Fruit fly (Drosophila melanogaster): ENCODE results near the gene Tim9a.

Gene Tim9a

DNA sequence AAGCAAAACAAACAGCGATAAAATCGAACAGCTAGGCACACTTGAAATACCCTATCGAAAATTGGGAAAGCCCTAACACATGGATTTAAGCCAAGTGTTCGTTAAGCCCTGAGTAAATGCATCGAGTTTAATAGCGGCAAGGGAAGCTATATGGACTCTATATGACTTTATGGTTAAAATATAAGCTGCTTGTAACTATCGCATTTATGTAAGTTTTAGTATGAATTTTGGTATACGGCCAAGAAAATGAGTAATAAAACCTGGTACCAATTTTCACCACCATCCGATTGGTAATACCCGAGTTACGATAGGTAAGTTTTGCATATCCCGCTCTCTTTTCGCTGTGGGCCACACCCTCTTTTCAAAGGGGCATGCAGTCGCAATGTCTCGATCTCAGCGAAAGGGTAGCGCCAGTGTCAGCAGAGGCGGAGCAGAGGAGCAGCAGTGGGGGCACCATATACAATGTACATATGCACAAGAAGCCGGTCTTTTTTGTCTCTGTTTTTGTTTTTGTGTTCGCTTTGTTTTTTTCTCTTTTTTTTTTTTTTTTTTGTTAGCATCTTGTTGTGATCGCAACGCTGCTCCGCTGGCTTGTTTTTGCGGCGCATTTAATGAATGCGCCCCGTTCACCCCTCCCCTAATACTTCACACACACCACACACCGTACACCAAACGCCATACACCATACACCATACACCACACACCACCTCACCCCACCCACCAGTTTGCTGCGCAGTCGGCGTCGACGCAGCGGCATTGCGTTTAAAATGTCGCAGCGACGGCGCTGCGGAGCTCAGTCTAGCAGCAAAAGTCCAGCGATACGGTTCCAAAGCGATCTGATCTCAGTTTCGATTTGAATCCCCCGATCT is 19.2 kb downstream of the Tim9a start, which contains the start of gene GstT4:
TSS of gene GstT4 (plus strand) at position 788 of the 869 bp plus-strand sequence.
- TF ChIP-seq pan (optimal IDR thresholded peaks at IDR 0.05): no peak
- no peak for TF ChIP-seq CG8478 (optimal IDR thresholded peaks at IDR 0.05)
- TF ChIP-seq usp (GFP tag; optimal IDR thresholded peaks at IDR 0.05): no peak

DNA sequence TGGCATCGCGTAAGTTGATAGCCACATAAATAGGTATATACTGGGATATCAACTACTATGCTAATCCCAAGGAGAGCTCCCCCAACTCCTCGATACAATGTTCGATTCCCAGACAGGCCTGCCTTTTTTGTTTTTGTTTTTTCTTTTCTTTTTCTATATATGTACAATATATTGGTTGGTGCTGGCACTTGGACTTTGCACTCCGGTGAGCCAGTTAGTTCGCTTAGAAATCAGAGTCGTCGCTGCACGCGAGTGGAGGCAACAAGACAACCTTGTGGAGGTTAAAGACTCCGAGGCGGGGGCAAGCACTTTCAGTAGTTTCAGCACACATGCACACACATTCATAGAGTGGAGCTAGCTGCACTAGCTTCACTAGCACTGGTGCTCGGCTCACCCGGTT is 21.3 kb downstream of the Tim9a start:
- TF ChIP-seq Dll (optimal IDR thresholded peaks at IDR 0.05) (no peak), CG8478 (optimal IDR thresholded peaks at IDR 0.05) (no peak), psq (optimal IDR thresholded peaks at IDR 0.05) (no peak), usp (GFP tag; optimal IDR thresholded peaks at IDR 0.05) (no peak), EcR (GFP tag; optimal IDR thresholded peaks at IDR 0.05) (no peak), pan (optimal IDR thresholded peaks at IDR 0.05) (no peak)

DNA sequence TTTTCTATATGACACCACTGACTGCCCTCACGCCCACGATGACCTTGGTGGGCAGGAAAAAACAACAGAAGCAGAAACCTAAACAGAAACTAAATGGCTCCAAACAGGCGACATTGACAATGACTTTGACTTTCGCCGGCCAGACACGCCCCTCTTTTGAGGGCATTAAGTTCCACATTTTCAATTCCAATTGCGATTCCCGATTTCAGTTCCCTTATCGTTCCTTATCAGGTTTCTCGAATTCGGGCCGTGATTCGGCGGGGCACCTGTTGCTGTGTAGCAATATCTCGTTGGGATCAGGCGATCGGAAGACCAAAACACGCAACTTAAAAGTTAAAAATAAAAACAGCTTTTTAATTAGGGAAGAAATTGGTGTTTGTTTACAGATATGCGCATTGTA is 22.7 kb downstream of the Tim9a start:
- no peak for TF ChIP-seq psq (optimal IDR thresholded peaks at IDR 0.05)
- no peak for TF ChIP-seq pan (optimal IDR thresholded peaks at IDR 0.05)
- TF ChIP-seq CG8478 (optimal IDR thresholded peaks at IDR 0.05): no peak
- TF ChIP-seq usp (GFP tag; optimal IDR thresholded peaks at IDR 0.05): no peak
- no peak for TF ChIP-seq Dll (optimal IDR thresholded peaks at IDR 0.05)
- no peak for TF ChIP-seq EcR (GFP tag; optimal IDR thresholded peaks at IDR 0.05)

DNA sequence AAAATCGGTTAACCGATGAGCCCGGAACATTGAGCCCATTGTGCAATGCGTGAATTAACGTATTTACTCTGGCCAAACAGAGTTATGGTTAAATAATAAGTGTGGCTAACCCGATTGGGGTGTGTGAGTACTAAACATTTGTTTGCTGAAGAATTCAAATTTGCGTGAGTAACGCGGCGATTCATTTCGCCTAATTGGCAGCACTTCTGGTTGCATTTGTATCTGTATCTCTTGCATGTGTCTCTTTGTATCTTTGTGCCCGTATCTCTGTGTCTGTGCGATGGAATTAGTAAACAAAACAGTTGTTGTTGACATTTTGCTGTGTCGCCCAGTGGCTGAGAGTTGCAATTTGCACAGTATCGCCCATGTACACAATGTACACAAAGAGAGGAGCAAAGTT is 25.9 kb downstream of the Tim9a start:
- TF ChIP-seq pan (optimal IDR thresholded peaks at IDR 0.05) (no peak), usp (GFP tag; optimal IDR thresholded peaks at IDR 0.05) (no peak), psq (optimal IDR thresholded peaks at IDR 0.05) (no peak), EcR (GFP tag; optimal IDR thresholded peaks at IDR 0.05) (no peak), Dll (optimal IDR thresholded peaks at IDR 0.05) (no peak), CG8478 (optimal IDR thresholded peaks at IDR 0.05) (no peak)

DNA sequence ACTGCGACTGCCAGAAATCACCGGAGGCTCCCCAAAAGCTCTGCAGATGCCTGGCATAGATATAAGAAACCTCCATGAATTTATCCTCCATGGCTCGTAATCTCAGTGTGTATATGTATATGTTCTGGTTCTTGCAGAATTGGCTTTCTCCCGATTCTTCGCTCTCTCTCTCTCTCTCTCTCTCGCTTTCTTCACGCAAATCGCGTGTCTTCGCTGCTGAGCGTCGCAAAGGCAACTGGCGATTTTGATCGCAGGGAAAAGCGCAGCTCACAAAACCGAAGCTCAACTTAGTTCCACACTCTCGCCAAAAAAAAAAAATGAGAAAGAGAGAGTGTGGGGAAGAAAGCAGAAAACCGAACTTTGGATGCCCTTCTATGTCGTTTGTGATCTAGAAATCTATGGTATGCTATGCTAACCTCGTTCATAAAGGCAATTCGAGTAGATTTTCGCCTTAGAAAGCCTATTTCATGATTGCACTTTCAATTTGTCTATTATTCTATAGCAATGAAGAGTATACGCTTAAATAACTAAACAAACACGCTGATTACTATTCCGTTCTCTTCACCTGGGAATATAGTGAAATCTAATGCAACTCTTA is 26.5 kb downstream of the Tim9a start:
- TF ChIP-seq Dll (optimal IDR thresholded peaks at IDR 0.05) (peak; percentile 74), usp (GFP tag; optimal IDR thresholded peaks at IDR 0.05) (no peak), CG8478 (optimal IDR thresholded peaks at IDR 0.05) (no peak)

DNA sequence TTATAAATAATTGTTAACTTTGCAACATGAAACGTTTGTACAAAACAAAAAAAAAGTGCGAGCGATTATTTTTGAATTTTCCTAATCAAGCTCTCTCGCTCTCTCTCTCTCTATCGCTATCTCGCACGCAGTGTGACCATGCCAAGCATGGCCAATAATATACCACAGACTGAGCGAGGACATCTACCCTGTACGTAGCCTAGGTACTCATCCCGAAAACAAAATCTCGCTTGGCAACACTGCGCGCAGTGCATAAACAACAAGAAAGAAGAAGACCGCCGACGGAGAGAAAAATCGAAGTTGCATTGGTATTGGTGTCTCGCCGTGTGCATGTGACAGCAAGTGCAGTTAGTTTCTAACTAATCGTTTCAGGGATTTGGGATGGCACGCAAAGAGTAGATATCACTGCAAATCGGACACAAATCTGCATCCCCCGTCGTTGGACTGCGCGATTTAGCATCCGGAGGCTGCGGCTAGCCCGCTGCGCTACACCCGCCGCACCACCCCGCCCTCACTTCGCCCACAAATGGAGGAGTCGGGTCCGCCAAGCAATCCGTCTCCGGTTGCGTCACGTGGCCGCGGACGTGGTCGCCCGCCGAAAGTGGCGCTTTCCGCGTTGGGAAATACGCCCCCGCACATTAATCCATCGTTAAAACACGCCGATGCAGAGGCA is 28.1 kb downstream of the Tim9a start, which contains the start of the genes CG1998 and Set2:
TSS of gene CG1998 (minus strand) at position 134 of the 673 bp plus-strand sequence.
TSS of gene Set2 (plus strand) at position 302 of the 673 bp plus-strand sequence.
- no peak for TF ChIP-seq Dll (optimal IDR thresholded peaks at IDR 0.05)
- no peak for TF ChIP-seq EcR (GFP tag; optimal IDR thresholded peaks at IDR 0.05)
- no peak for TF ChIP-seq pan (optimal IDR thresholded peaks at IDR 0.05)
- no peak for TF ChIP-seq psq (optimal IDR thresholded peaks at IDR 0.05)
- TF ChIP-seq CG8478 (optimal IDR thresholded peaks at IDR 0.05): no peak
- TF ChIP-seq usp (GFP tag; optimal IDR thresholded peaks at IDR 0.05): no peak

DNA sequence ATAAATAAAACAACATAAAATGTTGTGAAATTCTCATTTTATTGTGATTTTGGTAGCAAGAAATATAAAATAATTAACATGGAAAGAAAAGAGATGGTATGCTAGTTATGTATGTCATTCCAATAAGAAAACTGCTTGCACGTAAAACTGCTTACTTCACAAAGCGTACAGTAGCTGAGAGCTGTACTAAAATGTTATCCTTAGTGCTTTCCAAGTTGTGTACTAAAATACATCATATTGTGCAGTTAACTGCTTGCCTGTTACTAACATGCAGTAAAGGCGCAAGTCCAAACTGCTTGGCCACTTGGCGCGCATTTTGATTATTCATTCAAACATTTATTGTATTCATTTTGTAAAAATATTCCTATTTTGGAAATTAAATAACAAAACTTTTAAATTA is 36.0 kb downstream of the Tim9a start:
- no peak for TF ChIP-seq Dll (optimal IDR thresholded peaks at IDR 0.05)
- TF ChIP-seq EcR (GFP tag; optimal IDR thresholded peaks at IDR 0.05): no peak
- TF ChIP-seq CG8478 (optimal IDR thresholded peaks at IDR 0.05): no peak
- no peak for TF ChIP-seq usp (GFP tag; optimal IDR thresholded peaks at IDR 0.05)
- TF ChIP-seq pan (optimal IDR thresholded peaks at IDR 0.05): no peak
- TF ChIP-seq psq (optimal IDR thresholded peaks at IDR 0.05): no peak

DNA sequence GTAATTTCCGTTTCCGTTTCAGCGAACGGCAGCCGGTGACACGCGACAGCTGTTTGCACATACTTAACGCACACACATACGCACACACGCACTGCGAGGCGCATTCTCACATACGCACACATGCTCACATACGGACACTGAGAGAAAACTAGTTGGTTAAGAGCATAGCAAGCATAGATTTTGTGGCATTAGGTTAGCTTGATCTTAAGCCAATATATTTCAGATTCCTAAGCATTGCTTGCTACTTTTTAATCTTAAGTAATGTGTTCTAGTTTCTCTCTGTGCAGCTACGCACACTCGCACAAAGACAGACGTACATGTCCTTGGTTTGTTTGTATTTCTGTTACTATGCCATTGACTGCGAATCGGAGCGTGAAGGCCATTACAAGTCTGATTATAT is 49.1 kb downstream of the Tim9a start:
- TF ChIP-seq usp (GFP tag; optimal IDR thresholded peaks at IDR 0.05) (no peak), CG8478 (optimal IDR thresholded peaks at IDR 0.05) (no peak), Dll (optimal IDR thresholded peaks at IDR 0.05) (no peak), EcR (GFP tag; optimal IDR thresholded peaks at IDR 0.05) (no peak), pan (optimal IDR thresholded peaks at IDR 0.05) (no peak), psq (optimal IDR thresholded peaks at IDR 0.05) (no peak)

Measured in whole organism.